Worm (Caenorhabditis elegans) whole organism, late embryonic: ENCODE results near the gene mrps-22.

Experiments used
- ama-1 ChIP-seq: fragments of 150-350 bp; optimal IDR thresholded peaks from 2 replicates; lab custom pipeline; 2014
- ceh-14 ChIP-seq: sonication (generic microtip); optimal IDR thresholded peaks from 2 replicates; lab custom pipeline; 2016; ENCODE audit warnings: missing genotype, missing genetic modification characterization, missing compliant biosample characterization
- ceh-45 ChIP-seq: fragments of 200-800 bp; sonication (Bioruptor generic); IDR thresholded peaks from 2 replicates; pipeline ENCODE4 v1.3.6; 2022; ENCODE audit warnings: missing genetic modification reagents, missing genetic modification characterization, missing compliant biosample characterization
- ceh-6 ChIP-seq: fragments of 200-800 bp; sonication (Bioruptor generic); optimal IDR thresholded peaks from 2 replicates; lab custom pipeline; 2018; ENCODE audit warnings: mild to moderate bottlenecking, missing genetic modification characterization, missing compliant biosample characterization
- dmd-4 ChIP-seq: sonication (generic microtip); optimal IDR thresholded peaks from 2 replicates; lab custom pipeline; 2016; ENCODE audit warnings: borderline replicate concordance, missing genetic modification characterization, missing compliant biosample characterization
- fkh-10 ChIP-seq: fragments of 150-350 bp; optimal IDR thresholded peaks from 2 replicates; lab custom pipeline; 2014; ENCODE audit warnings: missing biosample characterization, missing genetic modification reagents, missing genetic modification characterization
- lim-6 ChIP-seq: sonication (generic microtip); optimal IDR thresholded peaks from 2 replicates; lab custom pipeline; 2016; ENCODE audit warnings: missing genetic modification characterization, missing compliant biosample characterization
- mec-3 ChIP-seq: sonication (generic microtip); optimal IDR thresholded peaks from 2 replicates; lab custom pipeline; 2016; ENCODE audit warnings: borderline replicate concordance, missing genetic modification characterization, missing compliant biosample characterization
- nfya-1 ChIP-seq: sonication (generic microtip); optimal IDR thresholded peaks from 2 replicates; lab custom pipeline; 2017; ENCODE audit warnings: missing genetic modification characterization, mild to moderate bottlenecking, missing compliant biosample characterization, antibody characterized with exemption, moderate library complexity
- nhr-11 ChIP-seq: fragments of 150-350 bp; optimal IDR thresholded peaks from 2 replicates; lab custom pipeline; 2014; ENCODE audit warnings: missing biosample characterization, missing genetic modification characterization
- pat-9 ChIP-seq: fragments of 200-800 bp; sonication (Bioruptor generic); optimal IDR thresholded peaks from 2 replicates; lab custom pipeline; 2018; ENCODE audit warnings: mild to moderate bottlenecking, missing genetic modification characterization, moderate library complexity, missing compliant biosample characterization
- ttx-3 ChIP-seq: sonication (generic microtip); optimal IDR thresholded peaks from 2 replicates; lab custom pipeline; 2016; ENCODE audit warnings: missing genetic modification reagents, missing genetic modification characterization, missing compliant biosample characterization

- TF ChIP-seq ceh-14 (tag; lab: Kevin White, UChicago) (no peak), lim-6 (tag; lab: Kevin White, UChicago) (no peak), ama-1 (lab: Kevin White, UChicago) (no peak), mec-3 (no peak), ceh-45 (GFP tag; lab: Robert Waterston, UW) (no peak), pat-9 (tag; lab: Kevin White, UChicago) (no peak), ceh-6 (GFP tag; lab: Kevin White, UChicago) (no peak), fkh-10 (GFP tag; lab: Kevin White, UChicago) (no peak), dmd-4 (tag; lab: Kevin White, UChicago) (no peak), nhr-11 (tag; lab: Kevin White, UChicago) (no peak), nfya-1 (no peak), ttx-3 (tag; lab: Kevin White, UChicago) (no peak)
Observed at ce11 chrII:10580833-10581232, 1.6 kb upstream of the mrps-22 start, which contains the start of gene dap-3.
